Fruit fly (Drosophila melanogaster): ENCODE measurements around the gene Klp98A.

The Klp98A gene

dm6 chr3R:27558660-27559319, at the start of gene Klp98A (continued):
- TF ChIP-seq CG17829 (tag; optimal IDR thresholded peaks at IDR 0.05) (peak; percentile 54), CG4617 (GFP tag; optimal IDR thresholded peaks at IDR 0.05; ENCODE audit: borderline replicate concordance) (peak; percentile 73), dm (GFP tag; optimal IDR thresholded peaks at IDR 0.05) (peak; percentile 1), crol (GFP tag; IDR thresholded peaks at IDR 0.05) (0 out of 2 replicates have a peak, but pooled peaks have one; percentile 2), CG3847 (GFP tag; IDR thresholded peaks at IDR 0.05) (peak; percentile 37; the same call in 1 of the 2 replicates), Bteb2 (GFP tag; optimal IDR thresholded peaks at IDR 0.05) (no peak), YL-1 (GFP tag; optimal IDR thresholded peaks at IDR 0.05) (peak; percentile 55), CG12659 (GFP tag; optimal IDR thresholded peaks at IDR 0.05) (peak; percentile 73), Ptx1 (GFP tag; IDR thresholded peaks at IDR 0.05) (no peak), CG4404 (GFP tag; IDR thresholded peaks at IDR 0.05) (no peak), Dek (tag; optimal IDR thresholded peaks at IDR 0.05) (no peak), Aef1 (GFP tag; IDR thresholded peaks at IDR 0.05) (peak; percentile 59), pan (optimal IDR thresholded peaks at IDR 0.05) (no peak), pan (GFP tag; optimal IDR thresholded peaks at IDR 0.05 in 1 of 2, IDR thresholded peaks at IDR 0.05 in 1 of 2) (no peak), Trl (optimal IDR thresholded peaks at IDR 0.05) (no peak), Trl (GFP tag; optimal IDR thresholded peaks at IDR 0.05) (no peak), D (optimal IDR thresholded peaks at IDR 0.05) (no peak), D (GFP tag; optimal IDR thresholded peaks at IDR 0.05) (no peak), Atf-2 (GFP tag; optimal IDR thresholded peaks at IDR 0.05) (no peak), nerfin-2 (GFP tag; IDR thresholded peaks at IDR 0.05; ENCODE audit: partially characterized antibody) (no peak), dimm (GFP tag; IDR thresholded peaks at IDR 0.05) (no peak), CG9797 (GFP tag; optimal IDR thresholded peaks at IDR 0.05) (peak; percentile 95), CG14710 (tag; optimal IDR thresholded peaks at IDR 0.05) (peak; percentile 52), sqz (GFP tag; optimal IDR thresholded peaks at IDR 0.05) (peak; percentile 19)

DNA sequence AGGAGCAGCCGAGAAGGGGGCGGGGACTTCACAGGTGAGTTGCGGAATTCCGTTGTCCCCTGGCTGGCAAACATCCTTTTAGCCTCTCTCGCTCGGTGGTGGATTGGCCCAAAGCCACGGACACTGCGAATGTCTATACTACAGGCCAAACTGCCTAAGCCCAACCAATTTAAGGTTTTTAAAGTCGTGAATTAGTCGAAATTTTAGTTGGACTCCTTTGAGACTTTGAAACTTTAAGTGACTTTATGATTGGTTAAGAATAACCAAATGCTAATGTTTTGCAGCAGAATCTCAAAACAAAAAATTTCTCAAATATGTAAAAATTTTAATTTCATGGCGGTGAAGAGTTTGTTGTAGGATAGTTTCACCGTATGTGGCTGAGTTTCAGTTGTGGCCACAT, 49.6 kb upstream of the Klp98A start:
- TF ChIP-seq CG7839 (tag; optimal IDR thresholded peaks at IDR 0.05) = peak; percentile 16
- no peak for TF ChIP-seq tin (GFP tag; optimal IDR thresholded peaks at IDR 0.05)
- TF ChIP-seq row (GFP tag; IDR thresholded peaks at IDR 0.05) = peak; percentile 39
- TF ChIP-seq lab (GFP tag; optimal IDR thresholded peaks at IDR 0.05) = peak; percentile 3
- no peak for TF ChIP-seq CG7928 (GFP tag; optimal IDR thresholded peaks at IDR 0.05)
- no peak for TF ChIP-seq CG9876 (GFP tag; optimal IDR thresholded peaks at IDR 0.05)
- TF ChIP-seq pzg (GFP tag; optimal IDR thresholded peaks at IDR 0.05) = no peak
- no peak for TF ChIP-seq jigr1 (GFP tag; IDR thresholded peaks at IDR 0.05)
- TF ChIP-seq ems (GFP tag; optimal IDR thresholded peaks at IDR 0.05) = no peak
- TF ChIP-seq sens (GFP tag) = peak; percentile 50
- TF ChIP-seq sr (GFP tag; IDR thresholded peaks at IDR 0.05) = no peak
- no peak for TF ChIP-seq CG17361 (GFP tag; IDR thresholded peaks at IDR 0.05)
- TF ChIP-seq CG1024 (GFP tag; IDR thresholded peaks at IDR 0.05) = no peak
- peak; percentile 68 for TF ChIP-seq grau (tag; optimal IDR thresholded peaks at IDR 0.05)
- TF ChIP-seq gem (tag; optimal IDR thresholded peaks at IDR 0.05) = peak; percentile 22

DNA sequence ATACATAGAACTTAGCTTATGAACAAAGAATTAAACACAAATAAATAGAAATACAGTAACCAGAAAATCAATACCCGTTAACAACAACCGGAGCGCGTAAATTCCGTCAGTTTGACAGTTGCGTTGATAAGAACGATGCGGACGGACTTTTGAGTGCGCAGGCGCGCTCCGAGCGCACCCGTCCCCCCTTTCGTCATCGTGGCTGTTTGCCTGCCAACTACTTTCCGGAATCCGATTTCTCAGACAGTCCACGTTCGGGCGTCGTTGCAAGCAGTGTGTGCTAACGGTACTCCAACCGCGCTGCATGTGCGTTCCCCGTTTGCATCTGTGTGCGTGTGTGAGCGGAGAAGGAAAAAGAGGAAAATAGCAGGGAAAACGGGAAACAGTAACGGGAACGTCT, 49.1 kb upstream of the Klp98A start:
- TF ChIP-seq Med (GFP tag) (peak; percentile 87), cg (GFP tag; optimal IDR thresholded peaks at IDR 0.05) (peak; percentile 59), hkb (optimal IDR thresholded peaks at IDR 0.05) (no peak), hkb (GFP tag; IDR thresholded peaks at IDR 0.05) (0 out of 2 replicates have a peak, but pooled peaks have one; percentile 9), Trl (optimal IDR thresholded peaks at IDR 0.05) (peak in 1 of 2 experiments; percentile 0), Trl (GFP tag; optimal IDR thresholded peaks at IDR 0.05) (no peak), CG34224 (GFP tag; IDR thresholded peaks at IDR 0.05; ENCODE audit: partially characterized antibody) (0 out of 3 replicates have a peak, but pooled peaks have one; percentile 7), CG42726 (GFP tag; IDR thresholded peaks at IDR 0.05; ENCODE audit: partially characterized antibody) (peak; percentile 52; the same call in 1 of the 2 replicates), HLHmδ (GFP tag; optimal IDR thresholded peaks at IDR 0.05) (peak; percentile 25), sr (GFP tag; IDR thresholded peaks at IDR 0.05) (0 out of 3 replicates have a peak, but pooled peaks have one; percentile 17), MESR4 (GFP tag; optimal IDR thresholded peaks at IDR 0.05) (peak; percentile 17), Jarid2 (GFP tag; optimal IDR thresholded peaks at IDR 0.05) (peak; percentile 70), dm (GFP tag; optimal IDR thresholded peaks at IDR 0.05) (peak; percentile 7), otp (GFP tag; IDR thresholded peaks at IDR 0.05) (0 out of 3 replicates have a peak, but pooled peaks have one; percentile 15)
